Worm (Caenorhabditis elegans) whole organism, L3 larva: ENCODE results near the gene clec-148.

Experiments used
- ZK546.5 ChIP-seq: sonication (generic microtip); optimal IDR thresholded peaks from 2 replicates; lab custom pipeline; 2017; ENCODE audit warnings: missing biosample characterization, missing genetic modification characterization
- aly-2 ChIP-seq: fragments of 150-350 bp; optimal IDR thresholded peaks from 2 replicates; lab custom pipeline; 2014; ENCODE audit warnings: missing biosample characterization, missing genetic modification characterization
- ama-1 ChIP-seq: fragments of 150-350 bp; optimal IDR thresholded peaks from 2 replicates; lab custom pipeline; 2018
- ceh-28 ChIP-seq: fragments of 150-350 bp; optimal IDR thresholded peaks from 2 replicates; lab custom pipeline; 2014; ENCODE audit warnings: missing biosample characterization, missing genetic modification reagents, missing genetic modification characterization
- ceh-9 ChIP-seq: sonication (generic microtip); optimal IDR thresholded peaks from 2 replicates; lab custom pipeline; 2018; ENCODE audit warnings: missing biosample characterization, missing genetic modification characterization
- daf-12 ChIP-seq: fragments of 150-350 bp; optimal IDR thresholded peaks from 2 replicates; lab custom pipeline; 2014; ENCODE audit warnings: missing biosample characterization, missing genetic modification reagents, missing genetic modification characterization
- egl-5 ChIP-seq: fragments of 150-350 bp; optimal IDR thresholded peaks from 2 replicates; lab custom pipeline; 2017; ENCODE audit warnings: missing biosample characterization, missing genetic modification reagents, missing genetic modification characterization, inconsistent platforms
- elt-1 ChIP-seq: fragments of 150-350 bp; optimal IDR thresholded peaks from 2 replicates; lab custom pipeline; 2014; ENCODE audit warnings: missing biosample characterization, missing genetic modification characterization
- elt-2 ChIP-seq: sonication (generic microtip); optimal IDR thresholded peaks from 2 replicates; lab custom pipeline; 2016; ENCODE audit warnings: missing genetic modification reagents, mild to moderate bottlenecking, missing genetic modification characterization, missing compliant biosample characterization
- elt-3 ChIP-seq, 3 experiments: fragments of 150-350 bp in 1 of 3; sonication (generic microtip) in 2 of 3; optimal IDR thresholded peaks; 2 replicates in 2 of 3; 4 replicates in 1 of 3; lab custom pipeline; 2014 to 2017; ENCODE audit warnings: missing biosample characterization in 3 of 3, missing genetic modification characterization in 3 of 3
- eor-1 ChIP-seq, 2 experiments: fragments of 150-350 bp; optimal IDR thresholded peaks; 2 replicates each; lab custom pipeline; 2014 to 2018; ENCODE audit warnings: missing biosample characterization in 2 of 2, missing genetic modification characterization in 2 of 2
- fkh-10 ChIP-seq: sonication (generic microtip); optimal IDR thresholded peaks from 2 replicates; lab custom pipeline; 2017; ENCODE audit warnings: missing biosample characterization, missing genetic modification reagents, missing genetic modification characterization
- fos-1 ChIP-seq: fragments of 150-350 bp; optimal IDR thresholded peaks from 2 replicates; lab custom pipeline; 2014; ENCODE audit warnings: missing biosample characterization, missing genetic modification characterization
- hmg-11 ChIP-seq: sonication (generic microtip); optimal IDR thresholded peaks from 2 replicates; lab custom pipeline; 2016; ENCODE audit warnings: missing genetic modification characterization, missing compliant biosample characterization
- jun-1 ChIP-seq: fragments of 150-350 bp; optimal IDR thresholded peaks from 2 replicates; lab custom pipeline; 2014; ENCODE audit warnings: missing biosample characterization, missing genetic modification reagents, missing genetic modification characterization
- lin-15B ChIP-seq: fragments of 150-350 bp; optimal IDR thresholded peaks from 2 replicates; lab custom pipeline; 2014; ENCODE audit warnings: missing biosample characterization, missing genetic modification characterization
- lin-39 ChIP-seq: fragments of 150-350 bp; optimal IDR thresholded peaks from 2 replicates; lab custom pipeline; 2018; ENCODE audit warnings: missing biosample characterization, missing genetic modification reagents, missing genetic modification characterization
- lsy-12 ChIP-seq: sonication (generic microtip); optimal IDR thresholded peaks from 2 replicates; lab custom pipeline; 2016; ENCODE audit warnings: mild to moderate bottlenecking, missing genetic modification characterization, missing compliant biosample characterization
- mdl-1 ChIP-seq: fragments of 150-350 bp; optimal IDR thresholded peaks from 2 replicates; lab custom pipeline; 2014; ENCODE audit warnings: missing biosample characterization, missing genetic modification characterization
- mml-1 ChIP-seq: fragments of 150-350 bp; sonication (generic microtip); optimal IDR thresholded peaks from 3 replicates; lab custom pipeline; 2014; ENCODE audit warnings: missing biosample characterization, missing genetic modification characterization
- nfya-1 ChIP-seq: sonication (generic microtip); optimal IDR thresholded peaks from 2 replicates; lab custom pipeline; 2017; ENCODE audit warnings: missing genetic modification characterization, mild to moderate bottlenecking, missing compliant biosample characterization, antibody characterized with exemption, moderate library complexity; ENCODE audit not compliant: insufficient read depth
- nhr-11 ChIP-seq: fragments of 150-350 bp; optimal IDR thresholded peaks from 2 replicates; lab custom pipeline; 2014; ENCODE audit warnings: missing biosample characterization, missing genetic modification characterization
- nhr-12 ChIP-seq: fragments of 150-350 bp; optimal IDR thresholded peaks from 2 replicates; lab custom pipeline; 2014; ENCODE audit warnings: missing biosample characterization, missing genetic modification characterization
- nhr-23 ChIP-seq: fragments of 150-350 bp; optimal IDR thresholded peaks from 2 replicates; lab custom pipeline; 2014; ENCODE audit warnings: missing biosample characterization, missing genetic modification reagents, missing genetic modification characterization
- nhr-25 ChIP-seq: sonication (generic microtip); optimal IDR thresholded peaks from 2 replicates; lab custom pipeline; 2017; ENCODE audit warnings: missing biosample characterization, missing genetic modification characterization
- nhr-43 ChIP-seq: sonication (generic microtip); optimal IDR thresholded peaks from 2 replicates; lab custom pipeline; 2016; ENCODE audit warnings: mild to moderate bottlenecking, missing genetic modification characterization, missing compliant biosample characterization; ENCODE audit not compliant: poor library complexity, severe bottlenecking
- nhr-67 ChIP-seq: fragments of 150-350 bp; optimal IDR thresholded peaks from 2 replicates; lab custom pipeline; 2014; ENCODE audit warnings: missing biosample characterization, missing genetic modification characterization
- nhr-77 ChIP-seq: fragments of 150-350 bp; optimal IDR thresholded peaks from 2 replicates; lab custom pipeline; 2014; ENCODE audit warnings: missing biosample characterization, missing genetic modification characterization
- pha-4 ChIP-seq: fragments of 150-350 bp; optimal IDR thresholded peaks from 2 replicates; lab custom pipeline; 2014; ENCODE audit warnings: missing biosample characterization, missing genetic modification reagents, missing genetic modification characterization
- pqm-1 ChIP-seq: fragments of 150-350 bp; optimal IDR thresholded peaks from 2 replicates; lab custom pipeline; 2017; ENCODE audit warnings: missing biosample characterization, missing genetic modification characterization, inconsistent platforms
- sea-2 ChIP-seq: fragments of 150-350 bp; sonication (generic microtip); optimal IDR thresholded peaks from 4 replicates; lab custom pipeline; 2014; ENCODE audit warnings: missing biosample characterization, missing genetic modification reagents, missing genetic modification characterization
- snpc-4 ChIP-seq: fragments of 150-350 bp; optimal IDR thresholded peaks from 2 replicates; lab custom pipeline; 2014; ENCODE audit warnings: missing biosample characterization, missing genetic modification characterization
- tbx-2 ChIP-seq: sonication (generic microtip); optimal IDR thresholded peaks from 2 replicates; lab custom pipeline; 2016; ENCODE audit warnings: mild to moderate bottlenecking, missing genetic modification characterization, missing compliant biosample characterization
- unc-39 ChIP-seq: sonication (generic microtip); optimal IDR thresholded peaks from 4 replicates; lab custom pipeline; 2017; ENCODE audit warnings: missing biosample characterization, missing genetic modification characterization
- unc-62 ChIP-seq: fragments of 150-350 bp; sonication (generic microtip); optimal IDR thresholded peaks from 4 replicates; lab custom pipeline; 2014; ENCODE audit warnings: missing biosample characterization, missing genetic modification reagents, missing genetic modification characterization
- ztf-11 ChIP-seq: fragments of 150-350 bp; optimal IDR thresholded peaks from 2 replicates; lab custom pipeline; 2014; ENCODE audit warnings: missing biosample characterization, missing genetic modification characterization
- ztf-4 ChIP-seq: fragments of 150-350 bp; optimal IDR thresholded peaks from 2 replicates; lab custom pipeline; 2014; ENCODE audit warnings: missing biosample characterization, missing genetic modification characterization

The clec-148 gene

DNA sequence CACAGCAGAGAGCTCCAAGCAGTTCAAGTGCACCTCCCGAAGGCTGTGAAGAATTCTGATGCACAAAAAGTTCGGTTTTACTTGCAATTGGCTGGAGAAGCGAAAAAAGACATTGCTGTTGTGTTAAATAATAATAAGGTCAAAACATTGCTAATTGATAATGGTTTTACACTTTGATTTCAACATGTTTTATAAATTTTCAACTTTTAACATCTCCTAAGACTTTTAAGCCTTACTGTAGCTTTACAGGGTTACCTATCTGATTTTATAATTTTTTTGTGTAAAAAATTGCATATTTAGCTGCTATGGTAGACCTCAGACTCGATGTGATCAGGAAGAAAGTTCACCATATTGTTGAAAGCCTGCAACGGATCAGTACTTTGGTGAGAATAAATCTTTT is 41.4 kb downstream of the clec-148 start, which contains the start of gene pals-25:
Gene pals-25 (plus strand): TSS at position 301 of the 400 bp plus-strand sequence.
- no peak for TF ChIP-seq nhr-11 (tag; lab: Kevin White, UChicago)
- no peak for TF ChIP-seq ceh-28 (tag; lab: Kevin White, UChicago)
- no peak for TF ChIP-seq fkh-10 (GFP tag; lab: Kevin White, UChicago)
- no peak for TF ChIP-seq hmg-11 (tag; lab: Kevin White, UChicago)
- no peak for TF ChIP-seq snpc-4 (tag; lab: Kevin White, UChicago)
- no peak for TF ChIP-seq sea-2 (GFP tag; lab: Kevin White, UChicago)
- no peak for TF ChIP-seq nhr-23 (tag; lab: Kevin White, UChicago)
- TF ChIP-seq, all 47 proteins: peak for 0

DNA sequence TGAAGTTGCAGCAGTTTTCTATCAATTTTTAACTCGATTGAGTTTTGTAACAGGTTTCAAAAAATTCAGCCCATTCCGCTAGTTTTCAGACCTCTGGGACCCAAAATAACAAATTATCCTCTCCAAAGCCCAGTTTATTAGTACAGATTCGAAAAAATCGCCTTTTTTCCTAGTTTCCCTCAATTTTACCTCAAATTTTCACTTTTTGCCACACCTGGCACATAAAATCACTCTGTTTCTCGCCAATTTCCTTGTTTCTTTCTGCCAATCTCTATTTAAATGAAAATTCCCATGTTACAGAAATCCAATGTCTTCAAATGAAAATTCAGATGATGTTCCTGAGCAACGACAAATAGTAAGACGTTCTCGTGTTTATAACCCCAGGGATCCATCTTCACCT is 43.5 kb downstream of the clec-148 start, which contains the start of gene pals-22:
Gene pals-22 (plus strand): TSS at position 301 of the 400 bp plus-strand sequence.
- TF ChIP-seq hmg-11 (tag; lab: Kevin White, UChicago) (no peak), ceh-9 (no peak), nhr-25 (tag; lab: Kevin White, UChicago) (no peak), daf-12 (tag; lab: Kevin White, UChicago) (no peak), nhr-43 (tag; lab: Kevin White, UChicago) (no peak)

DNA sequence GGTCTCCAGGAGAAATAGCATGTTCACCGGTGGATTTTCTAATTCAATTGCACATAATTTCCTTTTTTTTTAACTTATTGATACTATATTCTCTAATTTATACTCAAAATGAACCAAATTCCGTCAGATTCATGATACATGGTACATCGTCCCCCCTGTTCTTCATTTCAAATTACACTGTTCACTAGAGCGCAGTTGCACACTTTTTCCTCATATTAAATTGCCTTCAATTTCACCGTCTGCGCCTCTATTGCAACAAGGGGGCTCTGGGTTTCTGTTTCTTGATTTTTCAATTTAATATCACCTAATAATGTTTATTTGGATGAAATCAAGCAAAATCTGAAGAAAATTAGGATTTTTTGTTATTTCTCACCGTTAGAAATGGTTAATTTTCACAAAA is 44.0 kb downstream of the clec-148 start:
- no peak for TF ChIP-seq ztf-4 (tag; lab: Kevin White, UChicago)
- peak; percentile 77 for TF ChIP-seq lin-15B (tag; lab: Kevin White, UChicago)
- TF ChIP-seq lsy-12 = no peak
- no peak for TF ChIP-seq ZK546.5 (tag; lab: Kevin White, UChicago)
- no peak for TF ChIP-seq fos-1
- no peak for TF ChIP-seq ztf-11 (tag; lab: Kevin White, UChicago)
- TF ChIP-seq lin-39 = peak; percentile 82
- TF ChIP-seq nhr-11 (tag; lab: Kevin White, UChicago) = no peak
- TF ChIP-seq nfya-1 (tag; lab: Kevin White, UChicago) = peak; percentile 70
- no peak for TF ChIP-seq mml-1 (tag; lab: Kevin White, UChicago)
- no peak for TF ChIP-seq elt-1 (tag; lab: Kevin White, UChicago)
- TF ChIP-seq nhr-67 = no peak
- TF ChIP-seq eor-1 (tag; optimal IDR thresholded peaks at IDR 0.05; lab: Kevin White, UChicago) = no peak
- peak; percentile 61 for TF ChIP-seq nhr-23 (tag; lab: Kevin White, UChicago)
- TF ChIP-seq mdl-1 (tag; lab: Kevin White, UChicago) = no peak
- TF ChIP-seq unc-62 (GFP tag; lab: Kevin White, UChicago) = no peak
- TF ChIP-seq pqm-1 (tag; lab: Kevin White, UChicago) = no peak
- TF ChIP-seq unc-39 (tag; lab: Kevin White, UChicago) = no peak
- TF ChIP-seq nhr-77 = peak; percentile 9
- no peak for TF ChIP-seq nhr-43 (tag; lab: Kevin White, UChicago)
- peak; percentile 18 for TF ChIP-seq hmg-11 (tag; lab: Kevin White, UChicago)
- peak; percentile 33 for TF ChIP-seq elt-2 (tag; lab: Kevin White, UChicago)
- TF ChIP-seq jun-1 (tag; lab: Kevin White, UChicago) = peak; percentile 13
- no peak for TF ChIP-seq tbx-2 (tag; lab: Kevin White, UChicago)
- no peak for TF ChIP-seq elt-3 (tag; optimal IDR thresholded peaks at IDR 0.05; lab: Kevin White, UChicago)
- no peak for TF ChIP-seq ama-1 (lab: Kevin White, UChicago)
- TF ChIP-seq snpc-4 (tag; lab: Kevin White, UChicago) = peak; percentile 55
- peak; percentile 71 for TF ChIP-seq egl-5 (tag; lab: Kevin White, UChicago)
- TF ChIP-seq pha-4 (tag; lab: Kevin White, UChicago) = peak; percentile 82
- peak; percentile 12 for TF ChIP-seq fkh-10 (GFP tag; lab: Kevin White, UChicago)
- no peak for TF ChIP-seq aly-2

DNA sequence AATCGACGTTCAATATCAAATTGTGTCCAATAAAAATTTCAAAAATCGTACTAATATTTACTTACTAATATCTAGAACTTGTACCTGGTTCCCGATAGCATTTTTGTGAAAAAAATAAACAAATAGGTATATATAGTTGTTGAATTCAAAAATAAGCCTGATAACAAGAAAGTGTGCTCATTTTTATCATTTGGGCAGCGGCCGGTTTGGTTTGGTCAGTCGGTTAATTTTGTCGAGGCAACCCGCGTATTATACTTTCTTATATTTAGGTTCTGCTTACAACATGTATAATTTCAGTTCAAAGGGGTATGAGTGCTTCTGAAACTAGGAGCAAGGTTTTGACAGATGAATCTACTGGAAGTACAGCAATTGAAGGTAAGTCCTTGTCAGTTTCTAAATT is 45.0 kb downstream of the clec-148 start, which contains the start of the genes nhr-280 and C29F9.2:
Gene nhr-280 (minus strand): TSS at position 101 of the 400 bp plus-strand sequence.
Gene C29F9.2 (plus strand): TSS at position 298 of the 400 bp plus-strand sequence.
- peak; percentile 38 for TF ChIP-seq pha-4 (tag; lab: Kevin White, UChicago)
- TF ChIP-seq egl-5 (tag; lab: Kevin White, UChicago) = no peak
- TF ChIP-seq nhr-12 (tag; lab: Kevin White, UChicago) = no peak
- TF ChIP-seq elt-2 (tag; lab: Kevin White, UChicago) = peak; percentile 38
- TF ChIP-seq fos-1 = no peak
